Worm (Caenorhabditis elegans) whole organism, mixed stage, embryonic: Measurements from ENCODE around the gene srd-33.
A peak's percentile ranks its signal among the peaks of the same experiment; 100 is the strongest.

Source experiments
- M03D4.4 ChIP-seq: sonication (generic microtip); optimal IDR thresholded peaks from 2 replicates; lab custom pipeline; 2017; ENCODE audit warnings: mild to moderate bottlenecking, missing genetic modification characterization, missing compliant biosample characterization
- bed-3 ChIP-seq: fragments of 200-800 bp; sonication (Bioruptor generic); optimal IDR thresholded peaks from 3 replicates; lab custom pipeline; 2018; ENCODE audit warnings: mild to moderate bottlenecking, missing genetic modification characterization, moderate library complexity, missing compliant biosample characterization
- blmp-1 ChIP-seq: fragments of 150-350 bp; optimal IDR thresholded peaks from 2 replicates; lab custom pipeline; 2014; ENCODE audit warnings: missing biosample characterization, missing genetic modification characterization
- ceh-39 ChIP-seq: fragments of 150-350 bp; optimal IDR thresholded peaks from 2 replicates; lab custom pipeline; 2014; ENCODE audit warnings: missing biosample characterization, missing genetic modification characterization
- ceh-43 ChIP-seq: fragments of 200-800 bp; sonication (Bioruptor generic); optimal IDR thresholded peaks from 2 replicates; lab custom pipeline; 2018; ENCODE audit warnings: mild to moderate bottlenecking, missing genetic modification characterization, moderate library complexity, missing compliant biosample characterization
- ceh-83 ChIP-seq: fragments of 200-800 bp; sonication (Bioruptor generic); optimal IDR thresholded peaks from 2 replicates; lab custom pipeline; 2018; ENCODE audit warnings: mild to moderate bottlenecking, missing genetic modification characterization, missing compliant biosample characterization
- ces-1 ChIP-seq: fragments of 150-350 bp; optimal IDR thresholded peaks from 2 replicates; lab custom pipeline; 2014; ENCODE audit warnings: missing biosample characterization, missing genetic modification reagents, missing genetic modification characterization
- cnd-1 ChIP-seq: fragments of 200-800 bp; sonication (Bioruptor generic); optimal IDR thresholded peaks from 2 replicates; lab custom pipeline; 2018; ENCODE audit warnings: mild to moderate bottlenecking, missing genetic modification characterization, missing compliant biosample characterization
- drap-1 ChIP-seq: fragments of 200-800 bp; sonication (Bioruptor generic); optimal IDR thresholded peaks from 3 replicates; lab custom pipeline; 2018; ENCODE audit warnings: mild to moderate bottlenecking, missing genetic modification characterization, missing compliant biosample characterization
- elt-1 ChIP-seq: sonication (generic microtip); optimal IDR thresholded peaks from 2 replicates; lab custom pipeline; 2017; ENCODE audit warnings: missing genetic modification characterization, mild to moderate bottlenecking, missing compliant biosample characterization, antibody characterized with exemption, moderate library complexity, borderline replicate concordance; ENCODE audit not compliant: insufficient read depth
- elt-3 ChIP-seq: fragments of 150-350 bp; optimal IDR thresholded peaks from 2 replicates; lab custom pipeline; 2014; ENCODE audit warnings: missing biosample characterization, missing genetic modification characterization
- flh-1 ChIP-seq: fragments of 200-800 bp; sonication (Bioruptor generic); optimal IDR thresholded peaks from 2 replicates; lab custom pipeline; 2018; ENCODE audit warnings: mild to moderate bottlenecking, missing genetic modification characterization, moderate library complexity, missing compliant biosample characterization
- ham-2 ChIP-seq: fragments of 200-800 bp; sonication (Bioruptor generic); optimal IDR thresholded peaks from 2 replicates; lab custom pipeline; 2018; ENCODE audit warnings: mild to moderate bottlenecking, missing genetic modification characterization, missing compliant biosample characterization
- hlh-1 ChIP-seq: fragments of 150-350 bp; optimal IDR thresholded peaks from 2 replicates; lab custom pipeline; 2014; ENCODE audit warnings: missing biosample characterization, missing genetic modification reagents, missing genetic modification characterization
- lin-13 ChIP-seq: fragments of 150-350 bp; optimal IDR thresholded peaks from 2 replicates; lab custom pipeline; 2014; ENCODE audit warnings: missing biosample characterization, missing genetic modification characterization
- lsy-2 ChIP-seq: fragments of 150-350 bp; optimal IDR thresholded peaks from 2 replicates; lab custom pipeline; 2014; ENCODE audit warnings: missing biosample characterization, missing genetic modification characterization
- mab-5 ChIP-seq: fragments of 150-350 bp; optimal IDR thresholded peaks from 2 replicates; lab custom pipeline; 2014; ENCODE audit warnings: missing biosample characterization, missing genetic modification characterization
- mep-1 ChIP-seq: fragments of 150-350 bp; optimal IDR thresholded peaks from 2 replicates; lab custom pipeline; 2017; ENCODE audit warnings: missing biosample characterization, missing genetic modification reagents, missing genetic modification characterization, inconsistent platforms
- mls-2 ChIP-seq: sonication (generic microtip); optimal IDR thresholded peaks from 2 replicates; lab custom pipeline; 2016; ENCODE audit warnings: mild to moderate bottlenecking, missing genetic modification characterization, moderate library complexity, missing compliant biosample characterization
- nhr-12 ChIP-seq: fragments of 150-350 bp; optimal IDR thresholded peaks from 2 replicates; lab custom pipeline; 2014; ENCODE audit warnings: missing biosample characterization, missing genetic modification characterization
- nhr-2 ChIP-seq: fragments of 150-350 bp; optimal IDR thresholded peaks from 2 replicates; lab custom pipeline; 2014; ENCODE audit warnings: missing biosample characterization, missing genetic modification characterization
- nhr-237 ChIP-seq: fragments of 150-350 bp; optimal IDR thresholded peaks from 2 replicates; lab custom pipeline; 2014; ENCODE audit warnings: missing biosample characterization, missing genetic modification characterization
- nhr-28 ChIP-seq: fragments of 150-350 bp; optimal IDR thresholded peaks from 2 replicates; lab custom pipeline; 2014; ENCODE audit warnings: missing biosample characterization, missing genetic modification characterization
- nhr-76 ChIP-seq: sonication (generic microtip); optimal IDR thresholded peaks from 2 replicates; lab custom pipeline; 2017; ENCODE audit warnings: missing biosample characterization, missing genetic modification characterization
- pha-4 ChIP-seq: fragments of 150-350 bp; optimal IDR thresholded peaks from 2 replicates; lab custom pipeline; 2018; ENCODE audit warnings: missing biosample characterization, missing genetic modification reagents, missing genetic modification characterization
- snpc-4 ChIP-seq: fragments of 150-350 bp; optimal IDR thresholded peaks from 2 replicates; lab custom pipeline; 2014; ENCODE audit warnings: missing biosample characterization, missing genetic modification characterization
- sptf-1 ChIP-seq: sonication (generic microtip); optimal IDR thresholded peaks from 2 replicates; lab custom pipeline; 2017; ENCODE audit warnings: mild to moderate bottlenecking, missing genetic modification characterization, moderate library complexity, missing compliant biosample characterization
- tbx-8 ChIP-seq: fragments of 200-800 bp; sonication (Bioruptor generic); optimal IDR thresholded peaks from 2 replicates; lab custom pipeline; 2018; ENCODE audit warnings: mild to moderate bottlenecking, missing genetic modification characterization, moderate library complexity, missing compliant biosample characterization
- unc-120 ChIP-seq: sonication (generic microtip); optimal IDR thresholded peaks from 2 replicates; lab custom pipeline; 2017; ENCODE audit warnings: missing genetic modification characterization, missing compliant biosample characterization; ENCODE audit not compliant: poor library complexity, severe bottlenecking
- unc-39 ChIP-seq: fragments of 150-350 bp; optimal IDR thresholded peaks from 2 replicates; lab custom pipeline; 2014; ENCODE audit warnings: missing biosample characterization, missing genetic modification characterization
- unc-62 ChIP-seq: fragments of 150-350 bp; optimal IDR thresholded peaks from 2 replicates; lab custom pipeline; 2014; ENCODE audit warnings: missing biosample characterization, missing genetic modification reagents, missing genetic modification characterization
- ztf-11 ChIP-seq: fragments of 150-350 bp; optimal IDR thresholded peaks from 2 replicates; lab custom pipeline; 2014; ENCODE audit warnings: missing biosample characterization, missing genetic modification characterization

Gene srd-33

ce11 chrV:4871992-4872391 lies at the start of gene srd-33:
srd-33 (plus strand) TSS chrV:4872292.
- no peak for TF ChIP-seq ces-1

ce11 chrV:4823323-4823682 lies 48.8 kb upstream of the srd-33 start, which contains the start of gene adss-1:
adss-1 (minus strand) TSS chrV:4823423.
- TF ChIP-seq drap-1 (GFP tag; lab: Kevin White, UChicago), result no peak
- TF ChIP-seq lsy-2 (tag; lab: Kevin White, UChicago), result no peak
- TF ChIP-seq elt-1 (tag; lab: Kevin White, UChicago), result no peak
- TF ChIP-seq M03D4.4 (tag; lab: Kevin White, UChicago), result no peak
- no peak for TF ChIP-seq ceh-83 (GFP tag; lab: Kevin White, UChicago)
- no peak for TF ChIP-seq sptf-1
- no peak for TF ChIP-seq nhr-12 (tag; lab: Kevin White, UChicago)
- no peak for TF ChIP-seq unc-120 (tag; lab: Kevin White, UChicago)
- no peak for TF ChIP-seq snpc-4 (tag; lab: Kevin White, UChicago)
- no peak for TF ChIP-seq ham-2 (GFP tag; lab: Kevin White, UChicago)
- no peak for TF ChIP-seq bed-3 (GFP tag; lab: Kevin White, UChicago)

- TF ChIP-seq elt-3 (tag; lab: Kevin White, UChicago) (no peak), tbx-8 (GFP tag; lab: Kevin White, UChicago) (no peak), ham-2 (GFP tag; lab: Kevin White, UChicago) (no peak), elt-1 (tag; lab: Kevin White, UChicago) (no peak), mls-2 (tag; lab: Kevin White, UChicago) (no peak), mep-1 (tag; lab: Kevin White, UChicago) (no peak), ceh-43 (GFP tag; lab: Kevin White, UChicago) (no peak), cnd-1 (tag; lab: Kevin White, UChicago) (no peak), mab-5 (no peak), unc-62 (GFP tag; lab: Kevin White, UChicago) (no peak), sptf-1 (no peak), ces-1 (no peak), ceh-83 (GFP tag; lab: Kevin White, UChicago) (no peak), M03D4.4 (tag; lab: Kevin White, UChicago) (no peak), drap-1 (GFP tag; lab: Kevin White, UChicago) (no peak), nhr-76 (tag; lab: Kevin White, UChicago) (no peak), unc-120 (tag; lab: Kevin White, UChicago) (no peak), ceh-39 (no peak)
Measured at ce11 chrV:4823683-4824391, 48.3 kb upstream of the srd-33 start.

- TF ChIP-seq M03D4.4 (tag; lab: Kevin White, UChicago), result peak; percentile 4
- TF ChIP-seq cnd-1 (tag; lab: Kevin White, UChicago), result peak; percentile 18
- TF ChIP-seq flh-1 (GFP tag; lab: Kevin White, UChicago), result no peak
- no peak for TF ChIP-seq ham-2 (GFP tag; lab: Kevin White, UChicago)
- peak; percentile 83 for TF ChIP-seq lin-13 (tag; lab: Kevin White, UChicago)
- peak; percentile 10 for TF ChIP-seq drap-1 (GFP tag; lab: Kevin White, UChicago)
- TF ChIP-seq nhr-2 (tag; lab: Kevin White, UChicago), result peak; percentile 22
- TF ChIP-seq nhr-12 (tag; lab: Kevin White, UChicago), result no peak
- TF ChIP-seq pha-4, result peak; percentile 24
- no peak for TF ChIP-seq tbx-8 (GFP tag; lab: Kevin White, UChicago)
- peak; percentile 88 for TF ChIP-seq lsy-2 (tag; lab: Kevin White, UChicago)
- TF ChIP-seq ceh-39, result no peak
- TF ChIP-seq ztf-11, result no peak
- peak; percentile 58 for TF ChIP-seq sptf-1
- TF ChIP-seq unc-120 (tag; lab: Kevin White, UChicago), result peak; percentile 49
- TF ChIP-seq ces-1, result peak; percentile 65
- TF ChIP-seq mep-1 (tag; lab: Kevin White, UChicago), result peak; percentile 91
- no peak for TF ChIP-seq blmp-1 (tag; lab: Kevin White, UChicago)
- TF ChIP-seq hlh-1 (tag; lab: Kevin White, UChicago), result peak; percentile 67
- TF ChIP-seq snpc-4 (tag; lab: Kevin White, UChicago), result no peak
- TF ChIP-seq mab-5, result no peak
- TF ChIP-seq ceh-43 (GFP tag; lab: Kevin White, UChicago), result no peak
- peak; percentile 79 for TF ChIP-seq nhr-237
- TF ChIP-seq bed-3 (GFP tag; lab: Kevin White, UChicago), result no peak
- TF ChIP-seq elt-3 (tag; lab: Kevin White, UChicago), result no peak
- TF ChIP-seq nhr-28 (tag; lab: Kevin White, UChicago), result no peak
- no peak for TF ChIP-seq unc-39
- peak; percentile 19 for TF ChIP-seq unc-62 (GFP tag; lab: Kevin White, UChicago)
Measured at ce11 chrV:4826710-4827380, 45.2 kb upstream of the srd-33 start, which contains the start of the genes hsp-6 and C37H5.5. hsp-6 (minus strand) TSS chrV:4826760. C37H5.5 (plus strand) TSS chrV:4827360.
